4 worm cellular contexts compared by ENCODE assay signal in genomic region chrV:4731154-4731961, ce11.
A peak's percentile ranks its signal among the peaks of the same experiment; 100 is the strongest.
TF ChIP-seq lines count a peak whose summit lies in the region.

TSS of gene F39G3.3 (plus strand) at chrV:4731911.

TF ChIP-seq in whole organism, L2 larva, 48 proteins besides CTCF, POLR2A, EP300 and RAD21 (continues in another document):
- no peak for TF ChIP-seq blmp-1 (tag; optimal IDR thresholded peaks at IDR 0.05; lab: Kevin White, UChicago; ENCODE audit: insufficient read depth)
- no peak for TF ChIP-seq aly-2 (tag; optimal IDR thresholded peaks at IDR 0.05; lab: Kevin White, UChicago)
- peak; percentile 71 for TF ChIP-seq mab-5 (tag; optimal IDR thresholded peaks at IDR 0.05; lab: Kevin White, UChicago)
- TF ChIP-seq zag-1 (tag; optimal IDR thresholded peaks at IDR 0.05; lab: Kevin White, UChicago), result no peak
- TF ChIP-seq unc-39 (tag; optimal IDR thresholded peaks at IDR 0.05; lab: Kevin White, UChicago), result no peak
- peak; percentile 12 for TF ChIP-seq skn-1 (tag; optimal IDR thresholded peaks at IDR 0.05; lab: Kevin White, UChicago)
- TF ChIP-seq lin-11 (tag; optimal IDR thresholded peaks at IDR 0.05; lab: Kevin White, UChicago), result peak; percentile 47
- peak; percentile 42 for TF ChIP-seq crh-2 (tag; optimal IDR thresholded peaks at IDR 0.05; lab: Kevin White, UChicago)
- TF ChIP-seq lsy-2 (tag; optimal IDR thresholded peaks at IDR 0.05; lab: Kevin White, UChicago), result peak in 1 of 2 experiments; percentile 67
- peak; percentile 38 for TF ChIP-seq nhr-129 (tag; optimal IDR thresholded peaks at IDR 0.05; lab: Kevin White, UChicago)
- TF ChIP-seq fos-1 (tag; optimal IDR thresholded peaks at IDR 0.05; lab: Kevin White, UChicago), result peak; percentile 30
- TF ChIP-seq ztf-4 (tag; optimal IDR thresholded peaks at IDR 0.05; lab: Kevin White, UChicago), result no peak
- no peak for TF ChIP-seq nhr-77 (tag; optimal IDR thresholded peaks at IDR 0.05; lab: Kevin White, UChicago)
- TF ChIP-seq sma-3 (GFP tag; optimal IDR thresholded peaks at IDR 0.05; lab: Kevin White, UChicago), result peak; percentile 40
- TF ChIP-seq nhr-12 (tag; optimal IDR thresholded peaks at IDR 0.05; lab: Kevin White, UChicago), result no peak
- TF ChIP-seq nhr-23 (tag; optimal IDR thresholded peaks at IDR 0.05; lab: Kevin White, UChicago), result no peak
- peak; percentile 59 for TF ChIP-seq lin-13 (GFP tag; optimal IDR thresholded peaks at IDR 0.05; lab: Kevin White, UChicago)
- peak; percentile 51 for TF ChIP-seq sma-9 (GFP tag; optimal IDR thresholded peaks at IDR 0.05; lab: Kevin White, UChicago)
- no peak for TF ChIP-seq sma-9 (tag; optimal IDR thresholded peaks at IDR 0.05; lab: Kevin White, UChicago)
- TF ChIP-seq C34F6.9 (tag; optimal IDR thresholded peaks at IDR 0.05; lab: Kevin White, UChicago), result peak; percentile 60
- TF ChIP-seq mbf-1 (tag; optimal IDR thresholded peaks at IDR 0.05; lab: Kevin White, UChicago), result no peak
- TF ChIP-seq egl-27 (tag; optimal IDR thresholded peaks at IDR 0.05; lab: Kevin White, UChicago), result no peak
- peak; percentile 3 for TF ChIP-seq ama-1 (optimal IDR thresholded peaks at IDR 0.05; lab: Kevin White, UChicago)

TF ChIP-seq in whole organism, L4 larva, 104 proteins besides CTCF, POLR2A, EP300 and RAD21 (continues in another document):
- no peak for TF ChIP-seq dmd-8 (GFP tag; IDR thresholded peaks at IDR 0.05; lab: Robert Waterston, UW)
- TF ChIP-seq madf-5 (GFP tag; IDR thresholded peaks at IDR 0.05; lab: Robert Waterston, UW), result 0 out of 4 replicates have a peak, but pooled peaks of 1 of the 2 experiments have one; percentile 21
- no peak for TF ChIP-seq zip-2 (tag; optimal IDR thresholded peaks at IDR 0.05; lab: Kevin White, UChicago)
- TF ChIP-seq hif-1 (tag; optimal IDR thresholded peaks at IDR 0.05; lab: Kevin White, UChicago), result peak in 1 of 2 experiments; percentile 35
- peak; percentile 84 for TF ChIP-seq F49E8.2 (tag; optimal IDR thresholded peaks at IDR 0.05; lab: Kevin White, UChicago; ENCODE audit: borderline replicate concordance)
- TF ChIP-seq ceh-62 (tag; optimal IDR thresholded peaks at IDR 0.05; lab: Kevin White, UChicago), result no peak
- TF ChIP-seq mdt-29 (GFP tag; IDR thresholded peaks at IDR 0.05; lab: Robert Waterston, UW), result no peak
- no peak for TF ChIP-seq nhr-25 (tag; optimal IDR thresholded peaks at IDR 0.05; lab: Kevin White, UChicago; ENCODE audit: borderline replicate concordance, insufficient read depth)
- TF ChIP-seq snpc-4 (tag; optimal IDR thresholded peaks at IDR 0.05; lab: Kevin White, UChicago), result no peak
- no peak for TF ChIP-seq lin-39 (tag; optimal IDR thresholded peaks at IDR 0.05; lab: Kevin White, UChicago)
- TF ChIP-seq daf-16 (GFP tag; optimal IDR thresholded peaks at IDR 0.05; lab: Kevin White, UChicago), result peak in 1 of 2 experiments; percentile 2
- peak; percentile 59 for TF ChIP-seq daf-16 (tag; optimal IDR thresholded peaks at IDR 0.05; lab: Kevin White, UChicago)
- TF ChIP-seq ces-1 (GFP tag; optimal IDR thresholded peaks at IDR 0.05; lab: Kevin White, UChicago), result peak; percentile 41
- no peak for TF ChIP-seq unc-62 (GFP tag; optimal IDR thresholded peaks at IDR 0.05 in 1 of 2; lab: Kevin White, UChicago)
- TF ChIP-seq unc-62 (tag; optimal IDR thresholded peaks at IDR 0.05; lab: Kevin White, UChicago), result no peak
- peak; percentile 47 for TF ChIP-seq nhr-28 (tag; optimal IDR thresholded peaks at IDR 0.05; lab: Kevin White, UChicago)
- TF ChIP-seq lim-7 (GFP tag; IDR thresholded peaks at IDR 0.05; lab: Robert Waterston, UW), result no peak
- no peak for TF ChIP-seq nhr-237 (tag; optimal IDR thresholded peaks at IDR 0.05; lab: Kevin White, UChicago)
- no peak for TF ChIP-seq attf-4 (tag; optimal IDR thresholded peaks at IDR 0.05; lab: Kevin White, UChicago)
- TF ChIP-seq vab-7 (GFP tag; IDR thresholded peaks at IDR 0.05; lab: Robert Waterston, UW), result peak; percentile 48; the same call in 1 of the 2 replicates
- no peak for TF ChIP-seq nhr-77 (tag; optimal IDR thresholded peaks at IDR 0.05; lab: Kevin White, UChicago)
- TF ChIP-seq ZK546.5 (tag; optimal IDR thresholded peaks at IDR 0.05; lab: Kevin White, UChicago), result no peak
- peak; percentile 10 for TF ChIP-seq nhr-6 (tag; optimal IDR thresholded peaks at IDR 0.05; lab: Kevin White, UChicago)

TF ChIP-seq in whole organism, late embryonic, 69 proteins besides CTCF, POLR2A, EP300 and RAD21 (continues in another document):
- peak; percentile 75 for TF ChIP-seq eyg-1 (tag; optimal IDR thresholded peaks at IDR 0.05; lab: Kevin White, UChicago)
- TF ChIP-seq hlh-30 (tag; optimal IDR thresholded peaks at IDR 0.05; lab: Kevin White, UChicago; ENCODE audit: insufficient read depth), result no peak
- TF ChIP-seq lim-6 (tag; optimal IDR thresholded peaks at IDR 0.05; lab: Kevin White, UChicago), result peak; percentile 62
- peak; percentile 86 for TF ChIP-seq madf-2 (tag; optimal IDR thresholded peaks at IDR 0.05; lab: Kevin White, UChicago)
- peak; percentile 65 for TF ChIP-seq T23F11.4 (GFP tag; optimal IDR thresholded peaks at IDR 0.05; lab: Kevin White, UChicago)
- peak; percentile 88 for TF ChIP-seq sox-4 (tag; optimal IDR thresholded peaks at IDR 0.05; lab: Kevin White, UChicago)
- peak; percentile 82 for TF ChIP-seq rnt-1 (tag; optimal IDR thresholded peaks at IDR 0.05; lab: Kevin White, UChicago)
- peak; percentile 78 for TF ChIP-seq lin-11 (tag; optimal IDR thresholded peaks at IDR 0.05; lab: Kevin White, UChicago)
- peak; percentile 95 for TF ChIP-seq elt-2 (tag; optimal IDR thresholded peaks at IDR 0.05; lab: Kevin White, UChicago)
- TF ChIP-seq ahr-1 (tag; optimal IDR thresholded peaks at IDR 0.05; lab: Kevin White, UChicago), result peak; percentile 78
- peak; percentile 26 for TF ChIP-seq ceh-30 (tag; optimal IDR thresholded peaks at IDR 0.05; lab: Kevin White, UChicago)
- TF ChIP-seq ttx-3 (tag; optimal IDR thresholded peaks at IDR 0.05; lab: Kevin White, UChicago), result peak; percentile 91
- TF ChIP-seq pat-9 (tag; optimal IDR thresholded peaks at IDR 0.05; lab: Kevin White, UChicago), result peak; percentile 55
- TF ChIP-seq ztf-16 (tag; optimal IDR thresholded peaks at IDR 0.05; lab: Kevin White, UChicago), result peak; percentile 74
- TF ChIP-seq ceh-14 (tag; optimal IDR thresholded peaks at IDR 0.05; lab: Kevin White, UChicago), result peak; percentile 97
- TF ChIP-seq unc-55 (GFP tag; optimal IDR thresholded peaks at IDR 0.05; lab: Kevin White, UChicago), result no peak
- TF ChIP-seq odd-2 (tag; optimal IDR thresholded peaks at IDR 0.05; lab: Kevin White, UChicago), result peak; percentile 90
- peak; percentile 67 for TF ChIP-seq sdc-2 (tag; optimal IDR thresholded peaks at IDR 0.05; lab: Kevin White, UChicago)
- TF ChIP-seq nfya-1 (tag; optimal IDR thresholded peaks at IDR 0.05; lab: Kevin White, UChicago), result peak; percentile 89
- peak; percentile 71 for TF ChIP-seq ref-2 (tag; optimal IDR thresholded peaks at IDR 0.05; lab: Kevin White, UChicago)
- peak; percentile 74 for TF ChIP-seq F13H6.1 (tag; optimal IDR thresholded peaks at IDR 0.05; lab: Kevin White, UChicago)
- TF ChIP-seq ceh-19 (GFP tag; optimal IDR thresholded peaks at IDR 0.05; lab: Kevin White, UChicago), result peak; percentile 88
- TF ChIP-seq hlh-8 (tag; optimal IDR thresholded peaks at IDR 0.05; lab: Kevin White, UChicago), result peak; percentile 89
- no peak; the same call in 1 of the 2 replicates for TF ChIP-seq unc-3 (GFP tag; conservative IDR thresholded peaks at IDR 0.05; lab: Robert Waterston, UW)
- TF ChIP-seq unc-3 (tag; optimal IDR thresholded peaks at IDR 0.05; lab: Kevin White, UChicago), result peak; percentile 87
- TF ChIP-seq nhr-11 (tag; optimal IDR thresholded peaks at IDR 0.05; lab: Kevin White, UChicago), result no peak

TF ChIP-seq in whole organism, mixed stage, embryonic, 35 proteins besides CTCF, POLR2A, EP300 and RAD21 (continues in another document):
- TF ChIP-seq unc-62 (GFP tag; optimal IDR thresholded peaks at IDR 0.05; lab: Kevin White, UChicago) (peak; percentile 5), mls-2 (tag; optimal IDR thresholded peaks at IDR 0.05; lab: Kevin White, UChicago) (peak; percentile 93), blmp-1 (tag; optimal IDR thresholded peaks at IDR 0.05; lab: Kevin White, UChicago) (peak; percentile 72), nhr-237 (tag; optimal IDR thresholded peaks at IDR 0.05; lab: Kevin White, UChicago) (no peak), lsy-2 (tag; optimal IDR thresholded peaks at IDR 0.05; lab: Kevin White, UChicago) (peak; percentile 65), nhr-28 (tag; optimal IDR thresholded peaks at IDR 0.05; lab: Kevin White, UChicago) (no peak), cnd-1 (tag; optimal IDR thresholded peaks at IDR 0.05; lab: Kevin White, UChicago) (peak; percentile 80), ces-1 (GFP tag; optimal IDR thresholded peaks at IDR 0.05; lab: Kevin White, UChicago) (peak; percentile 89), mab-5 (tag; optimal IDR thresholded peaks at IDR 0.05; lab: Kevin White, UChicago) (peak; percentile 82), pha-4 (tag; optimal IDR thresholded peaks at IDR 0.05; lab: Kevin White, UChicago) (peak; percentile 2), ztf-11 (tag; optimal IDR thresholded peaks at IDR 0.05; lab: Kevin White, UChicago) (peak; percentile 64), snpc-4 (tag; optimal IDR thresholded peaks at IDR 0.05; lab: Kevin White, UChicago) (no peak), lin-32 (GFP tag; optimal IDR thresholded peaks at IDR 0.05; lab: Kevin White, UChicago) (peak; percentile 58), elt-1 (tag; optimal IDR thresholded peaks at IDR 0.05; lab: Kevin White, UChicago; ENCODE audit: borderline replicate concordance, insufficient read depth) (peak; percentile 39), ham-2 (GFP tag; optimal IDR thresholded peaks at IDR 0.05; lab: Kevin White, UChicago) (peak; percentile 81), tbx-8 (GFP tag; optimal IDR thresholded peaks at IDR 0.05; lab: Kevin White, UChicago) (peak; percentile 65), elt-3 (tag; optimal IDR thresholded peaks at IDR 0.05; lab: Kevin White, UChicago) (no peak), sptf-1 (tag; optimal IDR thresholded peaks at IDR 0.05; lab: Kevin White, UChicago) (peak; percentile 95), sem-2 (GFP tag; optimal IDR thresholded peaks at IDR 0.05; lab: Kevin White, UChicago) (peak; percentile 67), unc-120 (tag; optimal IDR thresholded peaks at IDR 0.05; lab: Kevin White, UChicago; ENCODE audit: poor library complexity, severe bottlenecking) (peak; percentile 79), unc-39 (tag; optimal IDR thresholded peaks at IDR 0.05; lab: Kevin White, UChicago) (peak; percentile 31), hlh-1 (tag; optimal IDR thresholded peaks at IDR 0.05; lab: Kevin White, UChicago) (peak; percentile 87), lin-13 (tag; optimal IDR thresholded peaks at IDR 0.05; lab: Kevin White, UChicago) (peak; percentile 68), bed-3 (GFP tag; optimal IDR thresholded peaks at IDR 0.05; lab: Kevin White, UChicago) (peak; percentile 77), nhr-76 (tag; optimal IDR thresholded peaks at IDR 0.05; lab: Kevin White, UChicago) (peak; percentile 35), drap-1 (GFP tag; optimal IDR thresholded peaks at IDR 0.05; lab: Kevin White, UChicago) (peak; percentile 81), nhr-12 (tag; optimal IDR thresholded peaks at IDR 0.05; lab: Kevin White, UChicago) (no peak), M03D4.4 (tag; optimal IDR thresholded peaks at IDR 0.05; lab: Kevin White, UChicago) (peak; percentile 92), mep-1 (tag; optimal IDR thresholded peaks at IDR 0.05; lab: Kevin White, UChicago) (peak; percentile 85)
